Worm (Caenorhabditis elegans) whole organism, late embryonic: ENCODE data around the gene srx-74.

ENCODE experiments used
- ceh-30 ChIP-seq: fragments of 150-350 bp; optimal IDR thresholded peaks from 2 replicates; lab custom pipeline; 2014; ENCODE audit warnings: missing biosample characterization, missing genetic modification characterization
- ets-4 ChIP-seq: sonication (generic microtip); optimal IDR thresholded peaks from 2 replicates; lab custom pipeline; 2016; ENCODE audit warnings: missing genetic modification characterization, missing compliant biosample characterization
- gmeb-2 ChIP-seq: sonication (generic microtip); optimal IDR thresholded peaks from 2 replicates; lab custom pipeline; 2016; ENCODE audit warnings: missing genetic modification characterization, inconsistent platforms, missing compliant biosample characterization
- hlh-8 ChIP-seq: sonication (generic microtip); optimal IDR thresholded peaks from 2 replicates; lab custom pipeline; 2016; ENCODE audit warnings: missing genotype, missing genetic modification characterization, missing compliant biosample characterization
- pax-1 ChIP-seq: fragments of 150-350 bp; optimal IDR thresholded peaks from 2 replicates; lab custom pipeline; 2014; ENCODE audit warnings: missing biosample characterization, missing genetic modification characterization
- unc-42 ChIP-seq: sonication (generic microtip); optimal IDR thresholded peaks from 2 replicates; lab custom pipeline; 2016; ENCODE audit warnings: missing genotype, missing genetic modification characterization, missing compliant biosample characterization
- zip-5 ChIP-seq: sonication (generic microtip); optimal IDR thresholded peaks from 2 replicates; lab custom pipeline; 2016; ENCODE audit warnings: missing genetic modification characterization, missing compliant biosample characterization

ce11 chrV:4687944-4688505, 25.7 kb upstream of the srx-74 start, which contains the start of gene K03B4.2:
- no peak for TF ChIP-seq gmeb-2 (tag; lab: Kevin White, UChicago)
- TF ChIP-seq hlh-8, result no peak
- no peak for TF ChIP-seq unc-42 (tag; lab: Kevin White, UChicago)
- no peak for TF ChIP-seq ceh-30 (tag; lab: Kevin White, UChicago)
- no peak for TF ChIP-seq zip-5 (tag; lab: Kevin White, UChicago)
- no peak for TF ChIP-seq pax-1
- TF ChIP-seq ets-4, result no peak
